Fruit fly (Drosophila melanogaster) whole organism, embryonic: ENCODE data around the gene CG15894.

Source experiments
- BEAF-32 ChIP-seq: fragments of 200-800 bp; sonication (Bioruptor generic); optimal IDR thresholded peaks from 3 replicates; lab custom pipeline; 2017; ENCODE audit warnings: missing biosample characterization, missing genetic modification characterization, mild to moderate bottlenecking, moderate library complexity, missing genetic modification reagents
- C15 ChIP-seq: fragments of 200-800 bp; sonication (Bioruptor generic); IDR thresholded peaks from 3 replicates; pipeline ENCODE4 v1.3.6; 2022; ENCODE audit warnings: missing biosample characterization, missing genetic modification characterization
- CG1233 ChIP-seq: fragments of 200-800 bp; sonication (Bioruptor generic); optimal IDR thresholded peaks from 4 replicates; lab custom pipeline; 2018; ENCODE audit warnings: missing biosample characterization, mild to moderate bottlenecking, missing genetic modification characterization
- CG12942 ChIP-seq: fragments of 200-800 bp; sonication (Bioruptor generic); optimal IDR thresholded peaks from 3 replicates; lab custom pipeline; 2016; ENCODE audit warnings: missing biosample characterization, missing genetic modification characterization
- CG13894 ChIP-seq: fragments of 200-800 bp; sonication (Bioruptor generic); optimal IDR thresholded peaks from 3 replicates; lab custom pipeline; 2018; ENCODE audit warnings: missing biosample characterization, mild to moderate bottlenecking, missing genetic modification characterization, moderate library complexity
- CG14710 ChIP-seq: fragments of 200-800 bp; sonication (Bioruptor generic); optimal IDR thresholded peaks from 3 replicates; lab custom pipeline; 2019; ENCODE audit warnings: missing biosample characterization, mild to moderate bottlenecking, missing genetic modification characterization, moderate library complexity
- CG15073 ChIP-seq: fragments of 200-800 bp; sonication (Bioruptor generic); optimal IDR thresholded peaks from 2 replicates; lab custom pipeline; 2016; ENCODE audit warnings: missing biosample characterization, missing genetic modification characterization
- CG15479 ChIP-seq: fragments of 200-800 bp; sonication (Bioruptor generic); optimal IDR thresholded peaks from 3 replicates; lab custom pipeline; 2019; ENCODE audit warnings: missing biosample characterization, mild to moderate bottlenecking, missing genetic modification characterization, moderate library complexity
- CG15514 ChIP-seq: fragments of 200-800 bp; sonication (Bioruptor generic); optimal IDR thresholded peaks from 3 replicates; lab custom pipeline; 2017; ENCODE audit warnings: missing biosample characterization, missing genetic modification characterization, mild to moderate bottlenecking, moderate library complexity, missing genetic modification reagents
- CG16813 ChIP-seq: fragments of 200-800 bp; sonication (Bioruptor generic); IDR thresholded peaks from 3 replicates; pipeline ENCODE4 v1.3.6; 2022; ENCODE audit warnings: missing biosample characterization, missing genetic modification characterization; ENCODE audit not compliant: partially characterized antibody
- CG17568 ChIP-seq: fragments of 200-800 bp; sonication (Bioruptor generic); optimal IDR thresholded peaks from 2 replicates; lab custom pipeline; 2018; ENCODE audit warnings: missing biosample characterization, mild to moderate bottlenecking, missing genetic modification characterization, moderate library complexity
- CG17912 ChIP-seq: fragments of 200-800 bp; sonication (Bioruptor generic); optimal IDR thresholded peaks from 2 replicates; lab custom pipeline; 2018; ENCODE audit warnings: missing biosample characterization, mild to moderate bottlenecking, missing genetic modification characterization
- CG1832 ChIP-seq: fragments of 200-800 bp; sonication (Bioruptor generic); optimal IDR thresholded peaks from 2 replicates; lab custom pipeline; 2017; ENCODE audit warnings: missing biosample characterization, mild to moderate bottlenecking, missing genetic modification characterization, inconsistent platforms
- CG2199 ChIP-seq: fragments of 200-800 bp; sonication (Bioruptor generic); IDR thresholded peaks from 3 replicates; pipeline ENCODE4 v1.3.6; 2022; ENCODE audit warnings: missing biosample characterization, missing genetic modification characterization
- CG31441 ChIP-seq: fragments of 200-800 bp; sonication (Bioruptor generic); IDR thresholded peaks from 2 replicates; pipeline ENCODE4 v1.3.6; 2022; ENCODE audit warnings: missing biosample characterization, missing genetic modification characterization
- CG32772 ChIP-seq: fragments of 200-800 bp; sonication (Bioruptor generic); IDR thresholded peaks from 2 replicates; pipeline ENCODE4 v1.3.6; 2022; ENCODE audit warnings: missing biosample characterization, missing genetic modification characterization
- CG33557 ChIP-seq: fragments of 200-800 bp; sonication (Bioruptor generic); optimal IDR thresholded peaks from 2 replicates; lab custom pipeline; 2019; ENCODE audit warnings: missing biosample characterization, mild to moderate bottlenecking, missing genetic modification characterization, moderate library complexity
- CG4282 ChIP-seq: fragments of 200-800 bp; sonication (Bioruptor generic); optimal IDR thresholded peaks from 2 replicates; lab custom pipeline; 2016; ENCODE audit warnings: missing biosample characterization, missing genetic modification characterization
- CG4854 ChIP-seq: fragments of 200-800 bp; sonication (Bioruptor generic); optimal IDR thresholded peaks from 2 replicates; lab custom pipeline; 2016; ENCODE audit warnings: missing biosample characterization, missing genetic modification characterization, inconsistent platforms
- CG6791 ChIP-seq: fragments of 200-800 bp; sonication (Bioruptor generic); IDR thresholded peaks from 3 replicates; pipeline ENCODE4 v1.3.6; 2022; ENCODE audit warnings: missing biosample characterization, missing genetic modification characterization; ENCODE audit not compliant: partially characterized antibody
- CG6854 ChIP-seq: fragments of 200-800 bp; sonication (Bioruptor generic); optimal IDR thresholded peaks from 3 replicates; lab custom pipeline; 2017; ENCODE audit warnings: missing biosample characterization, mild to moderate bottlenecking, missing genetic modification characterization
- CG8944 ChIP-seq: fragments of 200-800 bp; sonication (Bioruptor generic); optimal IDR thresholded peaks from 3 replicates; lab custom pipeline; 2016; ENCODE audit warnings: missing biosample characterization, missing genetic modification characterization
- Chrac-16 ChIP-seq: fragments of 200-800 bp; sonication (Bioruptor generic); optimal IDR thresholded peaks from 3 replicates; lab custom pipeline; 2016; ENCODE audit warnings: missing biosample characterization, missing genetic modification characterization
- CkIIα-i1 ChIP-seq: fragments of 200-800 bp; sonication (Bioruptor generic); IDR thresholded peaks from 2 replicates; pipeline ENCODE4 v1.3.6; 2022; ENCODE audit warnings: missing biosample characterization, missing genetic modification characterization
- Deaf1 ChIP-seq: fragments of 200-800 bp; optimal IDR thresholded peaks from 3 replicates; lab custom pipeline; 2019; ENCODE audit warnings: missing biosample characterization, mild to moderate bottlenecking, missing genetic modification characterization, moderate library complexity
- Dip3 ChIP-seq: fragments of 200-800 bp; sonication (Bioruptor generic); optimal IDR thresholded peaks from 3 replicates; lab custom pipeline; 2016; ENCODE audit warnings: missing biosample characterization, missing genetic modification characterization
- Doc3 ChIP-seq: fragments of 200-800 bp; sonication (Bioruptor generic); IDR thresholded peaks from 3 replicates; pipeline ENCODE4 v1.3.6; 2022; ENCODE audit warnings: missing biosample characterization, missing genetic modification characterization; ENCODE audit not compliant: partially characterized antibody
- HLHmδ ChIP-seq: fragments of 200-800 bp; sonication (Bioruptor generic); optimal IDR thresholded peaks from 2 replicates; lab custom pipeline; 2018; ENCODE audit warnings: missing biosample characterization, mild to moderate bottlenecking, missing genetic modification characterization, moderate library complexity
- Hsf ChIP-seq: fragments of 200-800 bp; sonication (Bioruptor generic); optimal IDR thresholded peaks from 3 replicates; lab custom pipeline; 2016; ENCODE audit warnings: missing biosample characterization, missing genetic modification characterization
- Mad ChIP-seq: fragments of 200-800 bp; sonication (Bioruptor generic); optimal IDR thresholded peaks from 2 replicates; lab custom pipeline; 2016; ENCODE audit warnings: missing biosample characterization, missing genetic modification characterization
- Opbp ChIP-seq: fragments of 200-800 bp; sonication (Bioruptor generic); IDR thresholded peaks from 3 replicates; pipeline ENCODE4 v1.3.6; 2022; ENCODE audit warnings: missing biosample characterization, missing genetic modification characterization; ENCODE audit not compliant: partially characterized antibody
- Poxn ChIP-seq: fragments of 200-800 bp; sonication (Bioruptor generic); IDR thresholded peaks from 2 replicates; pipeline ENCODE4 v1.3.6; 2022; ENCODE audit warnings: missing biosample characterization, missing genetic modification characterization
- Sry-δ ChIP-seq: fragments of 200-800 bp; sonication (Bioruptor generic); optimal IDR thresholded peaks from 2 replicates; lab custom pipeline; 2016; ENCODE audit warnings: missing biosample characterization, missing genetic modification characterization
- Tbp ChIP-seq: fragments of >200 bp; optimal IDR thresholded peaks from 2 replicates; lab custom pipeline; 2018; ENCODE audit warnings: missing biosample characterization, missing genetic modification characterization
- croc ChIP-seq: fragments of 200-800 bp; sonication (Bioruptor generic); conservative IDR thresholded peaks from 3 replicates; pipeline ENCODE4 v1.3.6; 2022; ENCODE audit warnings: missing biosample characterization, missing genetic modification characterization
- disco-r ChIP-seq: fragments of 200-800 bp; sonication (Bioruptor generic); optimal IDR thresholded peaks from 2 replicates; lab custom pipeline; 2016; ENCODE audit warnings: missing biosample characterization, missing genetic modification characterization
- esg ChIP-seq: fragments of 200-800 bp; sonication (Bioruptor generic); conservative IDR thresholded peaks from 2 replicates; pipeline ENCODE4 v1.3.6; 2022; ENCODE audit warnings: missing biosample characterization, missing genetic modification characterization
- ham ChIP-seq: fragments of 200-800 bp; sonication (Bioruptor generic); IDR thresholded peaks from 2 replicates; pipeline ENCODE4 v1.3.6; 2022; ENCODE audit warnings: missing biosample characterization, missing genetic modification characterization
- inv ChIP-seq: fragments of 200-800 bp; sonication (Bioruptor generic); IDR thresholded peaks from 2 replicates; pipeline ENCODE4 v1.3.6; 2022; ENCODE audit warnings: missing biosample characterization, missing genetic modification characterization; ENCODE audit not compliant: partially characterized antibody
- jumu ChIP-seq: fragments of 200-800 bp; sonication (Bioruptor generic); optimal IDR thresholded peaks from 3 replicates; lab custom pipeline; 2016; ENCODE audit warnings: missing biosample characterization, missing genetic modification characterization
- lilli ChIP-seq: fragments of 200-800 bp; sonication (Bioruptor generic); optimal IDR thresholded peaks from 3 replicates; lab custom pipeline; 2016; ENCODE audit warnings: missing biosample characterization, missing genetic modification characterization
- maf-S ChIP-seq: fragments of 200-800 bp; sonication (Bioruptor generic); optimal IDR thresholded peaks from 2 replicates; lab custom pipeline; 2016; ENCODE audit warnings: missing biosample characterization, missing genetic modification characterization
- nau ChIP-seq: fragments of 200-800 bp; sonication (Bioruptor generic); optimal IDR thresholded peaks from 3 replicates; lab custom pipeline; 2017; ENCODE audit warnings: missing biosample characterization, mild to moderate bottlenecking, missing genetic modification characterization, missing genetic modification reagents
- peb ChIP-seq: fragments of 200-800 bp; sonication (Bioruptor generic); IDR thresholded peaks from 2 replicates; pipeline ENCODE4 v1.3.6; 2022; ENCODE audit warnings: missing biosample characterization, missing genetic modification characterization
- repo ChIP-seq: fragments of 200-800 bp; sonication (Bioruptor generic); optimal IDR thresholded peaks from 2 replicates; lab custom pipeline; 2016; ENCODE audit warnings: missing biosample characterization, missing genetic modification characterization
- row ChIP-seq: fragments of 200-800 bp; sonication (Bioruptor generic); IDR thresholded peaks from 3 replicates; pipeline ENCODE4 v1.3.6; 2022; ENCODE audit warnings: missing biosample characterization, missing genetic modification characterization
- sc ChIP-seq, 3 experiments: fragments of >200 bp in 2 of 3; fragments of 200-800 bp in 1 of 3; sonication (Bioruptor generic) in 1 of 3; optimal IDR thresholded peaks; 2 replicates in 2 of 3; 3 replicates in 1 of 3; lab custom pipeline; 2017; ENCODE audit warnings: mild to moderate bottlenecking in 1 of 3, missing biosample characterization in 1 of 3, missing genetic modification characterization in 1 of 3, missing genetic modification reagents in 1 of 3
- slp2 ChIP-seq: fragments of 200-800 bp; sonication (Bioruptor generic); optimal IDR thresholded peaks from 2 replicates; lab custom pipeline; 2016; ENCODE audit warnings: missing biosample characterization, missing genetic modification characterization
- tup ChIP-seq: fragments of 200-800 bp; sonication (Bioruptor generic); optimal IDR thresholded peaks from 2 replicates; lab custom pipeline; 2016; ENCODE audit warnings: missing biosample characterization, mild to moderate bottlenecking, missing genetic modification characterization, moderate library complexity
- yki ChIP-seq: fragments of >200 bp; optimal IDR thresholded peaks from 3 replicates; lab custom pipeline; 2018

The CG15894 gene

DNA sequence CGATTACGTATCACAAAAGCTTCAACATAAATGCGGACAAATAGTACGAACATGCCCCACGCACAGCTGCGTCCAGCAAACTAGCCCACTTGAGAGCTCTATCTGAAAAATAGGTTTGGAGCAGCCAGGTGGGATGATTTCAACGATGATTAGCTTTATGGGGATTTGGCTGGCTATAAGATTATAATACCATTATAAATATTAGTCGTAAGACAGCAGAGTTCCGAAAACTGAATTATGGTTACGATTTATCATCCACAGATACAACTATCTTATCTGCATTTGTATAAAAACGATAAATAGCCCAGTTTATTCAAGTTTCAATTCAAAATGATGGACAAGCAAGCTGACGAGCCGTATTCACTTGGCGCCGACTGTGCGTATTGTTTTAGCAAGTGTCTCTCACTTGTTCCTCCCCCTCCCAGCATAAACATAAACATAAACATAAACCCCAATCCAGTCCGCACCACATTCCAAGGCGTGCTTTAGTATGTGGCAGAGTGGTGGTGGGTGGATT is 45.3 kb upstream of the CG15894 start (continued):
- no peak for TF ChIP-seq CG8944 (GFP tag; lab: Kevin White, UChicago)
- no peak for TF ChIP-seq CkIIα-i1 (GFP tag; lab: Robert Waterston, UW)
- TF ChIP-seq ham, result no peak
- TF ChIP-seq jumu, result no peak
- peak; percentile 81 for TF ChIP-seq CG31441 (GFP tag; lab: Robert Waterston, UW)
- TF ChIP-seq lilli, result peak; percentile 75
- TF ChIP-seq CG16813, result no peak
- TF ChIP-seq Mad, result peak; percentile 64
- no peak for TF ChIP-seq CG4282 (GFP tag; lab: Kevin White, UChicago)
- TF ChIP-seq CG4854 (GFP tag; lab: Kevin White, UChicago), result peak; percentile 61
- no peak for TF ChIP-seq CG1832 (GFP tag; lab: Kevin White, UChicago)
- peak; percentile 72 for TF ChIP-seq CG15514 (GFP tag; lab: Kevin White, UChicago)
- peak; percentile 63 for TF ChIP-seq Deaf1 (tag; lab: Kevin White, UChicago)
- TF ChIP-seq CG1233 (GFP tag; lab: Kevin White, UChicago), result peak; percentile 69
- peak; percentile 35 for TF ChIP-seq CG12942
- TF ChIP-seq Dip3, result peak; percentile 65
- no peak for TF ChIP-seq C15 (GFP tag; lab: Robert Waterston, UW)
- TF ChIP-seq CG14710 (tag; lab: Kevin White, UChicago), result peak; percentile 47
- TF ChIP-seq nau (GFP tag; lab: Kevin White, UChicago), result peak; percentile 85
- peak; percentile 20 for TF ChIP-seq tup (GFP tag; lab: Kevin White, UChicago)
- peak; percentile 39 for TF ChIP-seq Chrac-16 (GFP tag; lab: Kevin White, UChicago)
- 0 out of 2 replicates have a peak, but pooled peaks have one; percentile 15 for TF ChIP-seq Poxn (GFP tag; lab: Robert Waterston, UW)
- no peak for TF ChIP-seq CG17912
- peak; percentile 83 for TF ChIP-seq CG6854 (GFP tag; lab: Kevin White, UChicago)
- TF ChIP-seq yki (lab: Kevin White, UChicago), result no peak
- no peak for TF ChIP-seq BEAF-32 (GFP tag; lab: Kevin White, UChicago)
- no peak for TF ChIP-seq inv (GFP tag; lab: Robert Waterston, UW)
- TF ChIP-seq Opbp (GFP tag; lab: Robert Waterston, UW), result no peak
- TF ChIP-seq CG15073 (GFP tag; lab: Kevin White, UChicago), result no peak
- TF ChIP-seq HLHmδ (GFP tag; lab: Kevin White, UChicago), result no peak
- TF ChIP-seq CG13894, result peak; percentile 51
- TF ChIP-seq repo (GFP tag; lab: Kevin White, UChicago), result no peak
- no peak for TF ChIP-seq Doc3 (GFP tag; lab: Robert Waterston, UW)
- TF ChIP-seq croc, result peak; percentile 42; the same call in 1 of the 3 replicates
- no peak for TF ChIP-seq sc (optimal IDR thresholded peaks at IDR 0.05; lab: Kevin White, UChicago)
- peak; percentile 41 for TF ChIP-seq sc (GFP tag; optimal IDR thresholded peaks at IDR 0.05; lab: Kevin White, UChicago)
- no peak for TF ChIP-seq CG6791 (GFP tag; lab: Robert Waterston, UW)
- TF ChIP-seq Tbp (GFP tag; lab: Kevin White, UChicago), result no peak
- no peak for TF ChIP-seq Sry-δ (GFP tag; lab: Kevin White, UChicago)
- peak; percentile 71 for TF ChIP-seq esg (GFP tag; lab: Robert Waterston, UW)
- no peak for TF ChIP-seq disco-r (GFP tag; lab: Kevin White, UChicago)
- no peak for TF ChIP-seq CG2199 (GFP tag; lab: Robert Waterston, UW)
- peak; percentile 62 for TF ChIP-seq CG17568 (GFP tag; lab: Kevin White, UChicago)
- TF ChIP-seq CG33557 (GFP tag; lab: Kevin White, UChicago), result no peak
- TF ChIP-seq row (GFP tag; lab: Robert Waterston, UW), result peak; percentile 76
- TF ChIP-seq CG15479 (GFP tag; lab: Kevin White, UChicago), result no peak
- TF ChIP-seq peb, result 0 out of 2 replicates have a peak, but pooled peaks have one; percentile 15
- TF ChIP-seq Hsf, result peak; percentile 54
- no peak; the same call in 1 of the 2 replicates for TF ChIP-seq CG32772 (GFP tag; lab: Robert Waterston, UW)
- TF ChIP-seq maf-S (GFP tag; lab: Kevin White, UChicago), result no peak
- TF ChIP-seq slp2 (GFP tag; lab: Kevin White, UChicago), result peak; percentile 31
